Fruit fly (Drosophila melanogaster) whole organism, embryonic: ENCODE data around the gene CG43255.

ENCODE experiments used
- B-H1 ChIP-seq: fragments of 200-800 bp; sonication (Bioruptor generic); IDR thresholded peaks from 3 replicates; pipeline ENCODE4 v1.3.6; 2022; ENCODE audit warnings: missing biosample characterization, missing genetic modification characterization
- CG15601 ChIP-seq: fragments of 200-800 bp; sonication (Bioruptor generic); optimal IDR thresholded peaks from 3 replicates; lab custom pipeline; 2019; ENCODE audit warnings: missing biosample characterization, mild to moderate bottlenecking, missing genetic modification characterization, moderate library complexity
- CG2199 ChIP-seq: fragments of 200-800 bp; sonication (Bioruptor generic); IDR thresholded peaks from 3 replicates; pipeline ENCODE4 v1.3.6; 2022; ENCODE audit warnings: missing biosample characterization, missing genetic modification characterization
- CG2678 ChIP-seq: fragments of 200-800 bp; sonication (Bioruptor generic); optimal IDR thresholded peaks from 3 replicates; lab custom pipeline; 2019; ENCODE audit warnings: missing biosample characterization, mild to moderate bottlenecking, missing genetic modification characterization, moderate library complexity
- CG2875 ChIP-seq: fragments of 200-800 bp; sonication (Bioruptor generic); optimal IDR thresholded peaks from 2 replicates; lab custom pipeline; 2017; ENCODE audit warnings: missing biosample characterization, mild to moderate bottlenecking, missing genetic modification characterization, missing genetic modification reagents
- CG31224 ChIP-seq: fragments of 200-800 bp; sonication (Bioruptor generic); IDR thresholded peaks from 2 replicates; pipeline ENCODE4 v1.3.6; 2022; ENCODE audit warnings: missing biosample characterization, missing genetic modification characterization
- CG33557 ChIP-seq: fragments of 200-800 bp; sonication (Bioruptor generic); optimal IDR thresholded peaks from 2 replicates; lab custom pipeline; 2019; ENCODE audit warnings: missing biosample characterization, mild to moderate bottlenecking, missing genetic modification characterization, moderate library complexity
- CG7372 ChIP-seq: fragments of 200-800 bp; sonication (Bioruptor generic); IDR thresholded peaks from 2 replicates; pipeline ENCODE4 v1.3.6; 2022; ENCODE audit warnings: missing biosample characterization, missing genetic modification characterization
- CG9817 ChIP-seq: fragments of 200-800 bp; sonication (Bioruptor generic); optimal IDR thresholded peaks from 2 replicates; lab custom pipeline; 2018; ENCODE audit warnings: missing biosample characterization, mild to moderate bottlenecking, missing genetic modification characterization, moderate library complexity
- CHES-1-like ChIP-seq: fragments of 200-800 bp; sonication (Bioruptor generic); optimal IDR thresholded peaks from 2 replicates; lab custom pipeline; 2016; ENCODE audit warnings: missing biosample characterization, missing genetic modification characterization
- CrebB ChIP-seq: fragments of 200-800 bp; sonication (Bioruptor generic); optimal IDR thresholded peaks from 3 replicates; lab custom pipeline; 2018; ENCODE audit warnings: missing biosample characterization, mild to moderate bottlenecking, missing genetic modification characterization
- Dip3 ChIP-seq: fragments of 200-800 bp; sonication (Bioruptor generic); optimal IDR thresholded peaks from 3 replicates; lab custom pipeline; 2016; ENCODE audit warnings: missing biosample characterization, missing genetic modification characterization
- Drgx ChIP-seq: fragments of 200-800 bp; sonication (Bioruptor generic); IDR thresholded peaks from 2 replicates; pipeline ENCODE4 v1.3.6; 2022; ENCODE audit warnings: missing biosample characterization, missing genetic modification characterization
- Fer2 ChIP-seq: fragments of 200-800 bp; sonication (Bioruptor generic); optimal IDR thresholded peaks from 2 replicates; lab custom pipeline; 2018; ENCODE audit warnings: missing biosample characterization, mild to moderate bottlenecking, missing genetic modification characterization, moderate library complexity
- GATAe ChIP-seq: fragments of 200-800 bp; sonication (Bioruptor generic); conservative IDR thresholded peaks from 2 replicates; pipeline ENCODE4 v1.3.6; 2022; ENCODE audit warnings: missing biosample characterization, missing genetic modification characterization
- Gug ChIP-seq: fragments of 200-800 bp; sonication (Bioruptor generic); IDR thresholded peaks from 4 replicates; pipeline ENCODE4 v1.3.6; 2022; ENCODE audit warnings: missing biosample characterization, missing genetic modification characterization
- HLH4C ChIP-seq: fragments of 200-800 bp; sonication (Bioruptor generic); IDR thresholded peaks from 3 replicates; pipeline ENCODE4 v1.3.6; 2022; ENCODE audit warnings: missing biosample characterization, missing genetic modification characterization; ENCODE audit not compliant: partially characterized antibody
- Jarid2 ChIP-seq: fragments of 200-800 bp; sonication (Bioruptor generic); optimal IDR thresholded peaks from 3 replicates; lab custom pipeline; 2017; ENCODE audit warnings: mild to moderate bottlenecking, missing biosample characterization, missing genetic modification reagents, missing genetic modification characterization
- Lhr ChIP-seq: fragments of 200-800 bp; sonication (Bioruptor generic); optimal IDR thresholded peaks from 3 replicates; lab custom pipeline; 2017; ENCODE audit warnings: mild to moderate bottlenecking, missing biosample characterization, missing genetic modification reagents, missing genetic modification characterization
- Max ChIP-seq: fragments of 200-800 bp; sonication (Bioruptor generic); optimal IDR thresholded peaks from 2 replicates; lab custom pipeline; 2016; ENCODE audit warnings: missing biosample characterization, mild to moderate bottlenecking, missing genetic modification characterization
- Med ChIP-seq: fragments of 200-800 bp; sonication (Bioruptor generic); peaks from one replicate; lab custom pipeline; 2016; ENCODE audit warnings: missing biosample characterization, missing genetic modification characterization, mild to moderate bottlenecking, inconsistent platforms, moderate library complexity
- Six4 ChIP-seq: fragments of 200-800 bp; sonication (Bioruptor generic); optimal IDR thresholded peaks from 2 replicates; lab custom pipeline; 2016; ENCODE audit warnings: missing biosample characterization, missing genetic modification characterization
- Sox100B ChIP-seq: fragments of 200-800 bp; sonication (Bioruptor generic); optimal IDR thresholded peaks from 3 replicates; lab custom pipeline; 2018; ENCODE audit warnings: missing biosample characterization, mild to moderate bottlenecking, missing genetic modification characterization
- Trl ChIP-seq, 3 experiments: fragments of >200 bp in 2 of 3; fragments of 200-800 bp in 1 of 3; sonication (Bioruptor generic) in 1 of 3; optimal IDR thresholded peaks; 2 replicates in 1 of 3; 3 replicates in 2 of 3; lab custom pipeline; 2016 to 2017; ENCODE audit warnings: missing biosample characterization in 1 of 3, missing genetic modification characterization in 1 of 3
- Usf ChIP-seq: fragments of 200-800 bp; sonication (Bioruptor generic); optimal IDR thresholded peaks from 2 replicates; lab custom pipeline; 2017; ENCODE audit warnings: missing genotype, missing biosample characterization, missing genetic modification characterization
- Vsx1 ChIP-seq: fragments of 200-800 bp; sonication (Bioruptor generic); optimal IDR thresholded peaks from 2 replicates; lab custom pipeline; 2017; ENCODE audit warnings: missing biosample characterization, mild to moderate bottlenecking, missing genetic modification characterization, missing genetic modification reagents
- Xbp1 ChIP-seq: fragments of 200-800 bp; sonication (Bioruptor generic); optimal IDR thresholded peaks from 3 replicates; lab custom pipeline; 2016; ENCODE audit warnings: missing biosample characterization, mild to moderate bottlenecking, missing genetic modification characterization
- ato ChIP-seq: fragments of 200-800 bp; sonication (Bioruptor generic); IDR thresholded peaks from 2 replicates; pipeline ENCODE4 v1.3.6; 2022; ENCODE audit warnings: missing biosample characterization, missing genetic modification characterization; ENCODE audit not compliant: partially characterized antibody
- crp ChIP-seq, 2 experiments: fragments of 200-800 bp; sonication (Bioruptor generic); optimal IDR thresholded peaks; 2 replicates in 1 of 2; 3 replicates in 1 of 2; lab custom pipeline; 2017; ENCODE audit warnings: missing biosample characterization in 2 of 2, missing genetic modification characterization in 2 of 2, mild to moderate bottlenecking in 1 of 2, moderate library complexity in 1 of 2
- dmrt99B ChIP-seq: fragments of 200-800 bp; sonication (Bioruptor generic); optimal IDR thresholded peaks from 2 replicates; lab custom pipeline; 2018; ENCODE audit warnings: missing biosample characterization, mild to moderate bottlenecking, missing genetic modification characterization, moderate library complexity
- en ChIP-seq: fragments of 200-800 bp; sonication (Bioruptor generic); optimal IDR thresholded peaks from 2 replicates; lab custom pipeline; 2016; ENCODE audit warnings: missing biosample characterization, missing genetic modification characterization
- fu2 ChIP-seq: fragments of 200-800 bp; sonication (Bioruptor generic); optimal IDR thresholded peaks from 2 replicates; lab custom pipeline; 2016; ENCODE audit warnings: missing biosample characterization, missing genetic modification characterization
- grau ChIP-seq: fragments of 200-800 bp; optimal IDR thresholded peaks from 3 replicates; lab custom pipeline; 2019; ENCODE audit warnings: missing biosample characterization, mild to moderate bottlenecking, missing genetic modification characterization, moderate library complexity
- grn ChIP-seq: fragments of 200-800 bp; sonication (Bioruptor generic); optimal IDR thresholded peaks from 3 replicates; lab custom pipeline; 2017; ENCODE audit warnings: missing biosample characterization, missing genetic modification characterization
- gsb ChIP-seq: fragments of 200-800 bp; sonication (Bioruptor generic); IDR thresholded peaks from 2 replicates; pipeline ENCODE4 v1.3.6; 2022; ENCODE audit warnings: missing biosample characterization, missing genetic modification characterization
- gt ChIP-seq: fragments of 200-800 bp; sonication (Bioruptor generic); IDR thresholded peaks from 2 replicates; pipeline ENCODE4 v1.3.6; 2022; ENCODE audit warnings: missing biosample characterization, missing genetic modification characterization
- mirr ChIP-seq: fragments of 200-800 bp; sonication (Bioruptor generic); optimal IDR thresholded peaks from 3 replicates; lab custom pipeline; 2018; ENCODE audit warnings: missing biosample characterization, mild to moderate bottlenecking, missing genetic modification characterization
- nerfin-2 ChIP-seq: fragments of 200-800 bp; sonication (Bioruptor generic); IDR thresholded peaks from 2 replicates; pipeline ENCODE4 v1.3.6; 2022; ENCODE audit warnings: missing biosample characterization, missing genetic modification characterization; ENCODE audit not compliant: partially characterized antibody
- nmo ChIP-seq: fragments of 200-800 bp; sonication (Bioruptor generic); optimal IDR thresholded peaks from 2 replicates; lab custom pipeline; 2018; ENCODE audit warnings: missing biosample characterization, mild to moderate bottlenecking, missing genetic modification characterization, moderate library complexity
- pan ChIP-seq, 4 experiments: fragments of >200 bp in 3 of 4; fragments of 200-800 bp in 1 of 4; sonication (Bioruptor generic) in 1 of 4; optimal IDR thresholded peaks in 3 of 4; IDR thresholded peaks in 1 of 4; 2 replicates each; pipeline versions ENCODE4 v1.3.6 to Lab custom; 2017 to 2022; ENCODE audit warnings: missing biosample characterization in 2 of 4, missing genetic modification characterization in 2 of 4, mixed read lengths in 1 of 4
- peb ChIP-seq: fragments of 200-800 bp; sonication (Bioruptor generic); IDR thresholded peaks from 2 replicates; pipeline ENCODE4 v1.3.6; 2022; ENCODE audit warnings: missing biosample characterization, missing genetic modification characterization
- pfk ChIP-seq: fragments of 200-800 bp; sonication (Bioruptor generic); optimal IDR thresholded peaks from 2 replicates; lab custom pipeline; 2018; ENCODE audit warnings: missing biosample characterization, mild to moderate bottlenecking, missing genetic modification characterization, moderate library complexity
- pros ChIP-seq: fragments of 200-800 bp; sonication (Bioruptor generic); optimal IDR thresholded peaks from 3 replicates; lab custom pipeline; 2019; ENCODE audit warnings: missing biosample characterization, mild to moderate bottlenecking, missing genetic modification characterization, moderate library complexity
- pzg ChIP-seq: fragments of 200-800 bp; sonication (Bioruptor generic); optimal IDR thresholded peaks from 3 replicates; lab custom pipeline; 2018; ENCODE audit warnings: missing biosample characterization, mild to moderate bottlenecking, missing genetic modification characterization, moderate library complexity
- tin ChIP-seq: fragments of 200-800 bp; sonication (Bioruptor generic); optimal IDR thresholded peaks from 3 replicates; lab custom pipeline; 2016; ENCODE audit warnings: missing biosample characterization, missing genetic modification characterization
- tll ChIP-seq, 2 experiments: fragments of 200-800 bp in 1 of 2; fragments of >200 bp in 1 of 2; sonication (Bioruptor generic) in 1 of 2; optimal IDR thresholded peaks; 2 replicates each; lab custom pipeline; 2017 to 2019; ENCODE audit warnings: missing biosample characterization in 2 of 2, missing genetic modification characterization in 2 of 2, mild to moderate bottlenecking in 1 of 2, moderate library complexity in 1 of 2
- vnd ChIP-seq: fragments of 200-800 bp; sonication (Bioruptor generic); IDR thresholded peaks from 3 replicates; pipeline ENCODE4 v1.3.6; 2022; ENCODE audit warnings: missing biosample characterization, missing genetic modification characterization; ENCODE audit not compliant: partially characterized antibody
- wek ChIP-seq: fragments of 200-800 bp; sonication (Bioruptor generic); optimal IDR thresholded peaks from 3 replicates; lab custom pipeline; 2018; ENCODE audit warnings: missing biosample characterization, mild to moderate bottlenecking, missing genetic modification characterization, moderate library complexity
- zfh1 ChIP-seq: fragments of 200-800 bp; sonication (Bioruptor generic); IDR thresholded peaks from 3 replicates; pipeline ENCODE4 v1.3.6; 2022; ENCODE audit warnings: missing biosample characterization, missing genetic modification characterization

CG43255 gene

DNA sequence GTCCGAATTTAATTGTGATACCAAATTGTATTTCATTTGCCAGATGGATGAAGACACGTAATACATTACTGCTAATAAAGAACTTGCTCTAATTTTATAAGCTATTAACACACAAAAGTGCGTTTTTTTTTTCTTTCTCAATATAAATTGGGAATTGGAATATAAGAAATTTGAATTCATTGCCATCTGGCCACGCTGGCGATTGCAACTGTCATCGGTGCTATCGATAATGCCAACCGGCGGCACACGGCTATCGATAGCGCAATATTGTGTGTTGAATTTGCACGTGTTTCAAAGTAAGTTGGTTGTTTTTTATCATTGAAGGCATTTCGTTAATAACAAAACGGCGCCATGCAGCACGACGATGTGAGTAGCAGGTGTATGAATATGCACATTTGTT, 22.3 kb upstream of the CG43255 start, which contains the start of gene Rbm13 (continued):
- peak; percentile 52; the same call in 2 of the 3 replicates for TF ChIP-seq vnd (GFP tag; lab: Robert Waterston, UW)
- no peak for TF ChIP-seq CHES-1-like (GFP tag; lab: Kevin White, UChicago)
- no peak for TF ChIP-seq CG31224 (GFP tag; lab: Robert Waterston, UW)
- no peak for TF ChIP-seq CG15601
- no peak for TF ChIP-seq tin (GFP tag; lab: Kevin White, UChicago)
- no peak for TF ChIP-seq zfh1 (GFP tag; lab: Robert Waterston, UW)
- TF ChIP-seq Six4 (GFP tag; lab: Kevin White, UChicago): no peak
- no peak for TF ChIP-seq pan (optimal IDR thresholded peaks at IDR 0.05; lab: Kevin White, UChicago)
- TF ChIP-seq pan (GFP tag; optimal IDR thresholded peaks at IDR 0.05 in 1 of 2, IDR thresholded peaks at IDR 0.05 in 1 of 2): no peak
- TF ChIP-seq CrebB: no peak
- no peak for TF ChIP-seq Gug (GFP tag; lab: Robert Waterston, UW)
- TF ChIP-seq tll (GFP tag; optimal IDR thresholded peaks at IDR 0.05; lab: Kevin White, UChicago): no peak
- TF ChIP-seq pfk (GFP tag; lab: Kevin White, UChicago): no peak
- TF ChIP-seq gsb (GFP tag; lab: Robert Waterston, UW): no peak
- no peak for TF ChIP-seq Vsx1 (GFP tag; lab: Kevin White, UChicago)
- peak; percentile 54 for TF ChIP-seq Max (GFP tag; lab: Kevin White, UChicago)
- no peak for TF ChIP-seq pros
- no peak for TF ChIP-seq grau
- TF ChIP-seq HLH4C (GFP tag; lab: Robert Waterston, UW): peak; percentile 65
- no peak for TF ChIP-seq GATAe
- no peak for TF ChIP-seq CG2678 (tag; lab: Kevin White, UChicago)
- TF ChIP-seq peb (GFP tag; lab: Robert Waterston, UW): no peak
- no peak for TF ChIP-seq en (GFP tag; lab: Kevin White, UChicago)
- no peak for TF ChIP-seq CG2199 (GFP tag; lab: Robert Waterston, UW)
- no peak for TF ChIP-seq Drgx (GFP tag; lab: Robert Waterston, UW)
- TF ChIP-seq mirr (GFP tag; lab: Kevin White, UChicago): no peak
- TF ChIP-seq CG7372 (GFP tag; lab: Robert Waterston, UW): no peak
- no peak for TF ChIP-seq B-H1
- no peak for TF ChIP-seq CG2875 (GFP tag; lab: Kevin White, UChicago)
- no peak for TF ChIP-seq Jarid2
- TF ChIP-seq nmo (GFP tag; lab: Kevin White, UChicago): no peak
- no peak for TF ChIP-seq Sox100B (GFP tag; lab: Kevin White, UChicago)
- no peak for TF ChIP-seq Med (GFP tag; lab: Kevin White, UChicago)
- no peak for TF ChIP-seq fu2 (GFP tag; lab: Kevin White, UChicago)
- no peak for TF ChIP-seq dmrt99B (tag; lab: Kevin White, UChicago)
- TF ChIP-seq Usf (GFP tag; lab: Kevin White, UChicago): no peak
- TF ChIP-seq Dip3 (GFP tag; lab: Kevin White, UChicago): no peak
- no peak for TF ChIP-seq gt (GFP tag; lab: Robert Waterston, UW)
- no peak for TF ChIP-seq Fer2 (tag; lab: Kevin White, UChicago)
- TF ChIP-seq crp (GFP tag; optimal IDR thresholded peaks at IDR 0.05; lab: Kevin White, UChicago): peak in 1 of 2 experiments; percentile 69
- no peak for TF ChIP-seq Trl (optimal IDR thresholded peaks at IDR 0.05; lab: Kevin White, UChicago)
- TF ChIP-seq Trl (GFP tag; optimal IDR thresholded peaks at IDR 0.05; lab: Kevin White, UChicago): no peak
- TF ChIP-seq nerfin-2 (GFP tag; lab: Robert Waterston, UW): peak; percentile 28; the same call in 1 of the 2 replicates
- TF ChIP-seq grn (GFP tag; lab: Kevin White, UChicago): no peak
- no peak for TF ChIP-seq CG33557 (GFP tag; lab: Kevin White, UChicago)
- TF ChIP-seq CG9817 (tag; lab: Kevin White, UChicago): no peak
- TF ChIP-seq pzg: peak; percentile 56
- TF ChIP-seq Xbp1 (GFP tag; lab: Kevin White, UChicago): no peak
- TF ChIP-seq ato (GFP tag; lab: Robert Waterston, UW): peak; percentile 78
- TF ChIP-seq wek: no peak
- no peak for TF ChIP-seq Lhr (GFP tag; lab: Kevin White, UChicago)
